Fruit fly (Drosophila melanogaster) S2 (cell line): Measurements from ENCODE around the gene CG18262.

Source experiments
- CG8478 ChIP-seq: fragments of >200 bp; optimal IDR thresholded peaks from 2 replicates; lab custom pipeline; 2018
- CTCF ChIP-seq, 2 experiments: fragments of >200 bp; optimal IDR thresholded peaks; 2 replicates each; lab custom pipeline; 2018

CG18262 gene

dm6 chrX:8194559-8194958 is 41.8 kb downstream of the CG18262 start:
- TF ChIP-seq CTCF (optimal IDR thresholded peaks at IDR 0.05; lab: Kevin White, UChicago) (no peak), CG8478 (lab: Kevin White, UChicago) (no peak)

DNA sequence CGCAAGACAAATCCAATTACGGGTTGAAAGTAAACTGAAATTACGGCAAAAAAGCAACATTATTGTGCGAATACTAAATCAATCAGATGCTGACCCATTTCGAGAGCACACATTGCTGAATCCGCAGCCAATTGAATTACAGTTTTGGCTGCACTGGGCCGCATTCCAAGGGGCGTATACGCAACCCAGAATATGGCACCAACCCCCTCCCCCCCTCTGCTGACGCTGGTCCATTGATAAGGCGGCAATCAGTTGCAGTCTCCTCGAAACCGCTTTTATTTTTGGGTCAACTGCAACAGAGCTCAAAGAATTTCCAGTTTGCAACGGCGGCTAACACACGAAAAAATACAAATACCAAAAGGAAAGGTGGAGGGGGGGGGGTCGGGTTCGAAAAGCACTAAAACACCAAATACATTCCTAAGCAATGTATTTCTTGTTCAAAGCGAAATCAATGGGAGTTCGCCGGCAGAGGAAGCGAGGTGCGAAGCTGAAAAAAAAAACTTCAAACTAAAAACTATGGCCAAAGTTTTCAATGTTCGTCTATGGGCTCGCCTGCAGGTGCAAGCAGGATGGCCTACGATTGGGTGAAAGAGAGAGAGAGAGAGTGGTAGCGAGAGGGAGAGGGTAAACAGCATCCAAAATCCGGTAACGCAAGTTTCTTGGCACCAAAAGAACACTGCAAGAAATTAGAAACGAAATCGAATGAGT is 42.9 kb downstream of the CG18262 start:
- TF ChIP-seq CTCF (optimal IDR thresholded peaks at IDR 0.05; lab: Kevin White, UChicago) (no peak), CG8478 (lab: Kevin White, UChicago) (no peak)

dm6 chrX:8196157-8196526 is 43.4 kb downstream of the CG18262 start:
- TF ChIP-seq CG8478 (lab: Kevin White, UChicago), result no peak
- no peak for TF ChIP-seq CTCF (optimal IDR thresholded peaks at IDR 0.05; lab: Kevin White, UChicago)

DNA sequence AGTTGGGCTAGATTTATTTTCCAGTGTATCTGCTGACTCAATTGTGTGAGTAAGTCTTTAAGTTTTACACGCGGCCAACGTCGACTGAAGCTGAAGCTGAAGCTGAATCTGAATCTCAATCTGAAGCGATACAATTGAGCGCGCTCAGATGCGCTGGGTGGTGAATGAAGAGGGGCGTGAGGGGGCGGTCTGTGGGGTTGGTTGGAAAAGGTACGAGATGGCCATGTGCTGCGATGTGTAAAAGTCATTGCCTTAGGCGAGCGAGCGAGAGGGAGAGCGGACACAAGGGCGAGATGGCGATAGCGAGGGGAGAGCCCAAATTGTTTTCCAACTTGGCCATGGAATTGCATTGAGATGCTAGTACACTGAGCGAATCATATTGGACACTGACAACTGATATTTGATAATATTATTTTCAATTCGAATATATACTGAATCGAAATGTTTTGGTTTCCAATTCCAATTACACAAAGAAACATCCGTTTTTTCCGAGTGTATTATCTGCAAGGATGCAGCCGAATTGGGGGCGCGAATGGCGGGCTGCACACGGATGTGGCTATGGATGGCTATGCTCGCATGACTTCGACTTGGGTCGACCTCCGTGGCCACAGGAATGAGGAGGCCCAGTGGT is 44.0 kb downstream of the CG18262 start:
- no peak for TF ChIP-seq CG8478 (lab: Kevin White, UChicago)
- TF ChIP-seq CTCF (optimal IDR thresholded peaks at IDR 0.05; lab: Kevin White, UChicago), result no peak

dm6 chrX:8198935-8199580 is 46.3 kb downstream of the CG18262 start:
- no peak for TF ChIP-seq CG8478 (lab: Kevin White, UChicago)
- TF ChIP-seq CTCF (optimal IDR thresholded peaks at IDR 0.05; lab: Kevin White, UChicago), result no peak

dm6 chrX:8202724-8203362 is 50.1 kb downstream of the CG18262 start:
- no peak for TF ChIP-seq CTCF (optimal IDR thresholded peaks at IDR 0.05; lab: Kevin White, UChicago)
- TF ChIP-seq CG8478 (lab: Kevin White, UChicago), result no peak
